Fruit fly (Drosophila melanogaster): Measurements from ENCODE around the gene Gr98c.

Gene Gr98c

dm6 chr3R:27519879-27520278 lies 24.4 kb upstream of the Gr98c start:
- TF ChIP-seq brk (GFP tag; optimal IDR thresholded peaks at IDR 0.05), result no peak

- TF ChIP-seq CG9705 (GFP tag; optimal IDR thresholded peaks at IDR 0.05) (no peak), ey (GFP tag; optimal IDR thresholded peaks at IDR 0.05) (no peak), N (GFP tag; optimal IDR thresholded peaks at IDR 0.05) (no peak), h (GFP tag; optimal IDR thresholded peaks at IDR 0.05) (no peak), lola (GFP tag; optimal IDR thresholded peaks at IDR 0.05) (no peak), sage (GFP tag; optimal IDR thresholded peaks at IDR 0.05) (no peak), Hnf4 (GFP tag; optimal IDR thresholded peaks at IDR 0.05) (no peak), usp (GFP tag; optimal IDR thresholded peaks at IDR 0.05) (no peak), tai (GFP tag; optimal IDR thresholded peaks at IDR 0.05) (no peak), Rel (GFP tag; optimal IDR thresholded peaks at IDR 0.05) (no peak), Rel (tag; optimal IDR thresholded peaks at IDR 0.05) (no peak), psq (GFP tag; optimal IDR thresholded peaks at IDR 0.05) (no peak), woc (GFP tag; optimal IDR thresholded peaks at IDR 0.05) (no peak), dsf (GFP tag; optimal IDR thresholded peaks at IDR 0.05; ENCODE audit: borderline replicate concordance) (no peak), Mio (GFP tag; optimal IDR thresholded peaks at IDR 0.05) (no peak), Vsx2 (GFP tag; optimal IDR thresholded peaks at IDR 0.05; ENCODE audit: partially characterized antibody) (no peak), pan (optimal IDR thresholded peaks at IDR 0.05) (no peak), foxo (GFP tag; optimal IDR thresholded peaks at IDR 0.05) (no peak), dmrt93B (GFP tag; optimal IDR thresholded peaks at IDR 0.05) (no peak), brk (GFP tag; optimal IDR thresholded peaks at IDR 0.05) (no peak)
Measured at dm6 chr3R:27520415-27520916, 23.8 kb upstream of the Gr98c start, which contains the start of gene CG12885. CG12885 (plus strand) TSS chr3R:27520866.

dm6 chr3R:27533225-27533624 lies 11.0 kb upstream of the Gr98c start:
- no peak for TF ChIP-seq lola (GFP tag; optimal IDR thresholded peaks at IDR 0.05)
- peak; percentile 93 for TF ChIP-seq Dfd (GFP tag; optimal IDR thresholded peaks at IDR 0.05)

dm6 chr3R:27542197-27542596 lies 2.0 kb upstream of the Gr98c start, which contains the start of gene Gr98b:
Gr98b (plus strand) TSS chr3R:27542497.
- no peak for TF ChIP-seq Dif (GFP tag; optimal IDR thresholded peaks at IDR 0.05; ENCODE audit: partially characterized antibody)
- no peak for TF ChIP-seq lola (GFP tag; optimal IDR thresholded peaks at IDR 0.05)
- no peak for TF ChIP-seq tai (GFP tag; optimal IDR thresholded peaks at IDR 0.05)
- no peak for TF ChIP-seq woc (GFP tag; optimal IDR thresholded peaks at IDR 0.05)
- TF ChIP-seq fru (GFP tag; optimal IDR thresholded peaks at IDR 0.05), result no peak
- no peak for TF ChIP-seq Hr83 (GFP tag; optimal IDR thresholded peaks at IDR 0.05; ENCODE audit: poor library complexity, severe bottlenecking)
- no peak for TF ChIP-seq dsf (GFP tag; optimal IDR thresholded peaks at IDR 0.05; ENCODE audit: borderline replicate concordance)
- no peak for TF ChIP-seq CG32264 (GFP tag; optimal IDR thresholded peaks at IDR 0.05)
- no peak for TF ChIP-seq Myc (optimal IDR thresholded peaks at IDR 0.05)
- no peak for TF ChIP-seq CrebA (GFP tag; optimal IDR thresholded peaks at IDR 0.05; ENCODE audit: borderline replicate concordance)
- TF ChIP-seq Hr78 (GFP tag; optimal IDR thresholded peaks at IDR 0.05), result no peak
- no peak for TF ChIP-seq sv (GFP tag; optimal IDR thresholded peaks at IDR 0.05)
- TF ChIP-seq Sp1 (GFP tag; optimal IDR thresholded peaks at IDR 0.05), result no peak
- TF ChIP-seq Mio (GFP tag; optimal IDR thresholded peaks at IDR 0.05), result no peak
- TF ChIP-seq psq (GFP tag; optimal IDR thresholded peaks at IDR 0.05), result no peak

dm6 chr3R:27545752-27546151 lies 1.5 kb downstream of the Gr98c start, which contains the start of gene Gr98d:
Gr98d (plus strand) TSS chr3R:27546052.
- no peak for TF ChIP-seq ey (GFP tag; optimal IDR thresholded peaks at IDR 0.05)
- TF ChIP-seq jim (GFP tag; optimal IDR thresholded peaks at IDR 0.05), result no peak
- no peak for TF ChIP-seq Dif (GFP tag; optimal IDR thresholded peaks at IDR 0.05; ENCODE audit: partially characterized antibody)
- TF ChIP-seq usp (GFP tag; optimal IDR thresholded peaks at IDR 0.05), result no peak
- TF ChIP-seq CG32264 (GFP tag; optimal IDR thresholded peaks at IDR 0.05), result no peak
- TF ChIP-seq Vsx2 (GFP tag; optimal IDR thresholded peaks at IDR 0.05; ENCODE audit: partially characterized antibody), result no peak
- no peak for TF ChIP-seq pan (optimal IDR thresholded peaks at IDR 0.05)
- no peak for TF ChIP-seq Sp1 (GFP tag; optimal IDR thresholded peaks at IDR 0.05)
- no peak for TF ChIP-seq dl (GFP tag; optimal IDR thresholded peaks at IDR 0.05; ENCODE audit: insufficient read depth in 1 of 2, partially characterized antibody in 2 of 2)
- TF ChIP-seq Myc (optimal IDR thresholded peaks at IDR 0.05), result no peak
- TF ChIP-seq sv (GFP tag; optimal IDR thresholded peaks at IDR 0.05), result no peak
- TF ChIP-seq psq (GFP tag; optimal IDR thresholded peaks at IDR 0.05), result no peak
- TF ChIP-seq HLH106 (tag; optimal IDR thresholded peaks at IDR 0.05), result no peak
- TF ChIP-seq brk (GFP tag; optimal IDR thresholded peaks at IDR 0.05), result no peak
- TF ChIP-seq h (GFP tag; optimal IDR thresholded peaks at IDR 0.05), result no peak
- TF ChIP-seq Mio (GFP tag; optimal IDR thresholded peaks at IDR 0.05), result no peak
- TF ChIP-seq Hnf4 (GFP tag; optimal IDR thresholded peaks at IDR 0.05), result no peak
- no peak for TF ChIP-seq br (GFP tag; optimal IDR thresholded peaks at IDR 0.05)
- TF ChIP-seq woc (GFP tag; optimal IDR thresholded peaks at IDR 0.05), result no peak
- no peak for TF ChIP-seq N (GFP tag; optimal IDR thresholded peaks at IDR 0.05)
